Fruit fly (Drosophila melanogaster) whole organism, pupa: ENCODE measurements around the gene CG5762.

ENCODE experiments used
- CG14655 ChIP-seq: fragments of 200-800 bp; sonication (Bioruptor generic); optimal IDR thresholded peaks from 3 replicates; lab custom pipeline; 2017; ENCODE audit warnings: mild to moderate bottlenecking, missing biosample characterization, missing genetic modification reagents, missing genetic modification characterization
- CG4496 ChIP-seq: fragments of 200-800 bp; sonication (Bioruptor generic); IDR thresholded peaks from 3 replicates; pipeline ENCODE4 v1.3.6; 2022; ENCODE audit warnings: missing biosample characterization, missing genetic modification characterization
- D1 ChIP-seq: fragments of 200-800 bp; sonication (Bioruptor generic); optimal IDR thresholded peaks from 2 replicates; lab custom pipeline; 2018; ENCODE audit warnings: missing biosample characterization, mild to moderate bottlenecking, missing genetic modification characterization, moderate library complexity
- Pif1A ChIP-seq: fragments of 200-800 bp; sonication (Bioruptor generic); optimal IDR thresholded peaks from 3 replicates; lab custom pipeline; 2016; ENCODE audit warnings: missing biosample characterization, missing genetic modification characterization

DNA sequence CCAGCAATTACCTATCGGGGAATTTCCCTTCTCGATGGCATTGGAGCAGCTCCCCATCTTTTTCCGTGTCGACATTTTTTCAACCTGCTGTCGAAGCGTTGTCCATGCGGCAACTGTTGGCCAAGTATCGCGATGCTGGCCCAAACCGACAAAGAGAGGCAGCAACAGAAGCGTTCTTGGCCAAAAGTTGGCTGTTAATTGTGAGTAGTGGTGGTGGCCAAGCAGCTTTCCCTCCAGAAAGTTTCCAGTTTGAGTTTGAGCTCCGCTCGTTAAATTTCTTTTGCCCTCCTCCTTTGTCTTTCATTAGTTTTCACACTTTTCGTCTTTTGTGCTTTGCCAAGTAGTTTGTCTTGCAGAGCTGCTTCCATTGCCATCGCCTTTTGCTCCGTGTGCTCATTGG is 11.2 kb upstream of the CG5762 start, which contains the start of gene CG17782:
- TF ChIP-seq CG14655 (GFP tag; lab: Kevin White, UChicago) (no peak), Pif1A (GFP tag; lab: Kevin White, UChicago) (no peak), D1 (tag; lab: Kevin White, UChicago) (no peak), CG4496 (no peak)
